Worm (Caenorhabditis elegans) whole organism, L4 larva: ENCODE data around the gene inpp-1.
A peak's percentile ranks its signal among the peaks of the same experiment; 100 is the strongest.

Experiments
- F26F4.8 ChIP-seq: fragments of 200-800 bp; sonication (Bioruptor generic); conservative IDR thresholded peaks from 2 replicates; pipeline ENCODE4 v1.3.6; 2022; ENCODE audit warnings: missing genetic modification characterization, missing compliant biosample characterization
- fkh-10 ChIP-seq: fragments of 150-350 bp; optimal IDR thresholded peaks from 2 replicates; lab custom pipeline; 2014; ENCODE audit warnings: missing biosample characterization, missing genetic modification reagents, missing genetic modification characterization
- fos-1 ChIP-seq: fragments of 150-350 bp; optimal IDR thresholded peaks from 2 replicates; lab custom pipeline; 2014; ENCODE audit warnings: missing biosample characterization, missing genetic modification characterization
- nhr-28 ChIP-seq: fragments of 150-350 bp; optimal IDR thresholded peaks from 2 replicates; lab custom pipeline; 2014; ENCODE audit warnings: missing biosample characterization, missing genetic modification characterization
- zag-1 ChIP-seq: fragments of 150-350 bp; optimal IDR thresholded peaks from 2 replicates; lab custom pipeline; 2014; ENCODE audit warnings: missing biosample characterization, missing genetic modification characterization

ce11 chrIV:10761344-10761743, 12.4 kb downstream of the inpp-1 start, which contains the start of gene ugt-54:
- TF ChIP-seq F26F4.8 (GFP tag; lab: Robert Waterston, UW) (no peak), fkh-10 (GFP tag; lab: Kevin White, UChicago) (no peak), zag-1 (tag; lab: Kevin White, UChicago) (no peak), nhr-28 (tag; lab: Kevin White, UChicago) (peak; percentile 68), fos-1 (tag; lab: Kevin White, UChicago) (no peak)
